Fruit fly (Drosophila melanogaster): ENCODE results near the gene CG46383.

Gene CG46383

DNA sequence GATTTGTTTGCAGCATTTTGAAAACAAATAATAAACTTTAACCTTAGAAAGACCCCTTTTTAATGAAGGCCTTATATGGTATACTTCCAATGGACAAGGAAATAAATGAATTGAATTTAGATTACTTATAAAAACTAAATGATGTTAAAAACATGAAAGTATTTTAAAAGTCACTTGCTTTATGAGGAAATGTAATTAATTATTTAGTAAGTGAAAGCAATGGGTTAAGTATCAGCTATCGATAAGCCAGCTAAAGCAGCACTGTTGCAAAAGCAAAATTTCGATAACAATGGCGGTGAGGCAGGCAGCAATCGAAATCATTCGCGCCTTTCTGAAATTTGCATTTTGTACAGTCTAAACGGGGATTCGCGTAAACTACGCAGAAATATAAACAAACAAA lies 14.4 kb upstream of the CG46383 start, which contains the start of the genes CG32856 and Rbf2 (continued):
- TF ChIP-seq zfh1 (GFP tag; IDR thresholded peaks at IDR 0.05) (no peak), CG1529 (GFP tag; optimal IDR thresholded peaks at IDR 0.05) (no peak), CG8944 (GFP tag; optimal IDR thresholded peaks at IDR 0.05) (peak; percentile 16), B-H1 (GFP tag; IDR thresholded peaks at IDR 0.05) (no peak), CG14860 (GFP tag; IDR thresholded peaks at IDR 0.05; ENCODE audit: partially characterized antibody) (peak; percentile 84), Dp (GFP tag; optimal IDR thresholded peaks at IDR 0.05) (peak; percentile 84), CG6854 (GFP tag; optimal IDR thresholded peaks at IDR 0.05) (no peak), ken (GFP tag; IDR thresholded peaks at IDR 0.05) (no peak; the same call in 1 of the 3 replicates), tgo (GFP tag; IDR thresholded peaks at IDR 0.05) (no peak), CG13775 (GFP tag; optimal IDR thresholded peaks at IDR 0.05) (peak; percentile 75), toy (GFP tag; IDR thresholded peaks at IDR 0.05) (no peak), CG9932 (GFP tag; IDR thresholded peaks at IDR 0.05) (peak; percentile 94), CG3163 (GFP tag; optimal IDR thresholded peaks at IDR 0.05) (no peak), CG3281 (GFP tag; optimal IDR thresholded peaks at IDR 0.05) (no peak), CG17612 (GFP tag; IDR thresholded peaks at IDR 0.05) (no peak), sim (GFP tag; IDR thresholded peaks at IDR 0.05) (no peak), Mad (GFP tag; optimal IDR thresholded peaks at IDR 0.05) (peak; percentile 67), fd96Cb (tag; optimal IDR thresholded peaks at IDR 0.05) (no peak), Hmr (GFP tag; optimal IDR thresholded peaks at IDR 0.05) (peak; percentile 83), CG6254 (GFP tag; optimal IDR thresholded peaks at IDR 0.05) (peak; percentile 20), HmgZ (tag; optimal IDR thresholded peaks at IDR 0.05) (peak; percentile 90), Ada2b (GFP tag; IDR thresholded peaks at IDR 0.05) (no peak), CG2875 (GFP tag; optimal IDR thresholded peaks at IDR 0.05) (peak; percentile 3), CG10462 (GFP tag; optimal IDR thresholded peaks at IDR 0.05) (peak; percentile 61), crol (GFP tag; IDR thresholded peaks at IDR 0.05) (no peak), CG3847 (GFP tag; IDR thresholded peaks at IDR 0.05) (peak; percentile 91), ind (GFP tag; optimal IDR thresholded peaks at IDR 0.05) (peak; percentile 65), Med (GFP tag) (peak; percentile 95), CG10543 (GFP tag; optimal IDR thresholded peaks at IDR 0.05) (no peak), Nf-YC (tag; optimal IDR thresholded peaks at IDR 0.05) (peak; percentile 11), ATbp (GFP tag; optimal IDR thresholded peaks at IDR 0.05) (peak; percentile 52), CG15601 (tag; optimal IDR thresholded peaks at IDR 0.05) (peak; percentile 84), CG2889 (GFP tag; IDR thresholded peaks at IDR 0.05) (peak; percentile 72; the same call in 1 of the 3 replicates), chif (GFP tag; optimal IDR thresholded peaks at IDR 0.05) (peak in 1 of 2 experiments; percentile 69), Dll (GFP tag; IDR thresholded peaks at IDR 0.05; ENCODE audit: partially characterized antibody) (peak; percentile 78), CG4617 (GFP tag; optimal IDR thresholded peaks at IDR 0.05; ENCODE audit: borderline replicate concordance) (peak; percentile 86), sens (GFP tag) (peak; percentile 93), vfl (GFP tag; optimal IDR thresholded peaks at IDR 0.05) (peak; percentile 82), row (GFP tag; IDR thresholded peaks at IDR 0.05) (peak; percentile 95), psq (GFP tag; optimal IDR thresholded peaks at IDR 0.05) (peak; percentile 46), CG6175 (GFP tag; IDR thresholded peaks at IDR 0.05) (no peak), CG2120 (GFP tag; optimal IDR thresholded peaks at IDR 0.05) (peak; percentile 95), kah (GFP tag; optimal IDR thresholded peaks at IDR 0.05) (no peak), pfk (GFP tag; optimal IDR thresholded peaks at IDR 0.05) (no peak), ems (GFP tag; optimal IDR thresholded peaks at IDR 0.05) (peak; percentile 9), CG14014 (GFP tag; IDR thresholded peaks at IDR 0.05) (peak; percentile 77), CG10321 (GFP tag; IDR thresholded peaks at IDR 0.05) (no peak), ap (GFP tag; IDR thresholded peaks at IDR 0.05) (peak; percentile 72), otp (GFP tag; IDR thresholded peaks at IDR 0.05) (no peak; the same call in 2 of the 3 replicates), CG9727 (GFP tag; optimal IDR thresholded peaks at IDR 0.05) (no peak), CG9797 (GFP tag; optimal IDR thresholded peaks at IDR 0.05) (peak; percentile 2), wdn (GFP tag; IDR thresholded peaks at IDR 0.05) (peak; percentile 70)

Measured in whole organism, embryonic.